Fruit fly (Drosophila melanogaster) whole organism, embryonic: ENCODE data around the gene Sirup.

Source experiments
- Ada2b ChIP-seq: fragments of 200-800 bp; sonication (Bioruptor generic); IDR thresholded peaks from 2 replicates; pipeline ENCODE4 v1.3.6; 2022; ENCODE audit warnings: missing biosample characterization, missing genetic modification characterization
- Adf1 ChIP-seq: fragments of 200-800 bp; sonication (Bioruptor generic); IDR thresholded peaks from 2 replicates; pipeline ENCODE4 v1.3.6; 2022; ENCODE audit warnings: missing biosample characterization, missing genetic modification characterization
- Bgb ChIP-seq: fragments of 200-800 bp; sonication (Bioruptor generic); IDR thresholded peaks from 2 replicates; pipeline ENCODE4 v1.3.6; 2022; ENCODE audit warnings: missing biosample characterization, missing genetic modification characterization; ENCODE audit not compliant: partially characterized antibody
- CG10267 ChIP-seq: fragments of 200-800 bp; sonication (Bioruptor generic); optimal IDR thresholded peaks from 2 replicates; lab custom pipeline; 2018; ENCODE audit warnings: missing biosample characterization, mild to moderate bottlenecking, missing genetic modification characterization, moderate library complexity
- CG10462 ChIP-seq: fragments of 200-800 bp; sonication (Bioruptor generic); optimal IDR thresholded peaks from 2 replicates; lab custom pipeline; 2016; ENCODE audit warnings: missing biosample characterization, missing genetic modification characterization
- CG11398 ChIP-seq: fragments of 200-800 bp; sonication (Bioruptor generic); optimal IDR thresholded peaks from 2 replicates; lab custom pipeline; 2016; ENCODE audit warnings: missing biosample characterization, missing genetic modification characterization
- CG14441 ChIP-seq: fragments of 200-800 bp; sonication (Bioruptor generic); IDR thresholded peaks from 2 replicates; pipeline ENCODE4 v1.3.6; 2022; ENCODE audit warnings: missing biosample characterization, missing genetic modification characterization
- CG1647 ChIP-seq: fragments of 200-800 bp; sonication (Bioruptor generic); optimal IDR thresholded peaks from 3 replicates; lab custom pipeline; 2016; ENCODE audit warnings: missing biosample characterization, missing genetic modification characterization
- CG16863 ChIP-seq: fragments of 200-800 bp; sonication (Bioruptor generic); optimal IDR thresholded peaks from 3 replicates; lab custom pipeline; 2016; ENCODE audit warnings: missing biosample characterization, missing genetic modification characterization
- CG17802 ChIP-seq: fragments of 200-800 bp; sonication (Bioruptor generic); optimal IDR thresholded peaks from 2 replicates; lab custom pipeline; 2018; ENCODE audit warnings: missing biosample characterization, mild to moderate bottlenecking, missing genetic modification characterization, moderate library complexity
- CG18476 ChIP-seq: fragments of 200-800 bp; sonication (Bioruptor generic); optimal IDR thresholded peaks from 2 replicates; lab custom pipeline; 2016; ENCODE audit warnings: missing biosample characterization, mild to moderate bottlenecking, missing genetic modification characterization
- CG2875 ChIP-seq: fragments of 200-800 bp; sonication (Bioruptor generic); optimal IDR thresholded peaks from 2 replicates; lab custom pipeline; 2017; ENCODE audit warnings: missing biosample characterization, mild to moderate bottlenecking, missing genetic modification characterization, missing genetic modification reagents
- CG32767 ChIP-seq: fragments of 200-800 bp; sonication (Bioruptor generic); IDR thresholded peaks from 2 replicates; pipeline ENCODE4 v1.3.6; 2022; ENCODE audit warnings: missing biosample characterization, missing genetic modification characterization
- CG5180 ChIP-seq: fragments of 200-800 bp; sonication (Bioruptor generic); optimal IDR thresholded peaks from 3 replicates; lab custom pipeline; 2017; ENCODE audit warnings: missing biosample characterization, missing genetic modification characterization, mild to moderate bottlenecking, moderate library complexity, missing genetic modification reagents
- CG6272 ChIP-seq: fragments of 200-800 bp; sonication (Bioruptor generic); IDR thresholded peaks from 2 replicates; pipeline ENCODE4 v1.3.6; 2022; ENCODE audit warnings: missing biosample characterization, missing genetic modification characterization
- CG7357 ChIP-seq: fragments of 200-800 bp; sonication (Bioruptor generic); IDR thresholded peaks from 3 replicates; pipeline ENCODE4 v1.3.6; 2022; ENCODE audit warnings: missing biosample characterization, missing genetic modification characterization
- CG7786 ChIP-seq: fragments of 200-800 bp; sonication (Bioruptor generic); optimal IDR thresholded peaks from 2 replicates; lab custom pipeline; 2016; ENCODE audit warnings: missing biosample characterization, missing genetic modification characterization
- CG7963 ChIP-seq: fragments of 200-800 bp; sonication (Bioruptor generic); IDR thresholded peaks from 3 replicates; pipeline ENCODE4 v1.3.6; 2022; ENCODE audit warnings: missing biosample characterization, missing genetic modification characterization; ENCODE audit not compliant: partially characterized antibody
- CG8478 ChIP-seq: fragments of >200 bp; optimal IDR thresholded peaks from 2 replicates; lab custom pipeline; 2018
- CG9609 ChIP-seq: fragments of 200-800 bp; sonication (Bioruptor generic); optimal IDR thresholded peaks from 3 replicates; lab custom pipeline; 2016; ENCODE audit warnings: missing biosample characterization, missing genetic modification characterization
- CG9727 ChIP-seq: fragments of 200-800 bp; sonication (Bioruptor generic); optimal IDR thresholded peaks from 3 replicates; lab custom pipeline; 2017; ENCODE audit warnings: missing biosample characterization, mild to moderate bottlenecking, missing genetic modification characterization
- Dek ChIP-seq: fragments of 200-800 bp; sonication (Bioruptor generic); optimal IDR thresholded peaks from 3 replicates; lab custom pipeline; 2019; ENCODE audit warnings: missing biosample characterization, mild to moderate bottlenecking, missing genetic modification characterization, moderate library complexity
- HLH3B ChIP-seq: fragments of 200-800 bp; sonication (Bioruptor generic); IDR thresholded peaks from 2 replicates; pipeline ENCODE4 v1.3.6; 2022; ENCODE audit warnings: missing biosample characterization, missing genetic modification characterization
- HLH54F ChIP-seq: fragments of 200-800 bp; sonication (Bioruptor generic); optimal IDR thresholded peaks from 3 replicates; lab custom pipeline; 2016; ENCODE audit warnings: missing biosample characterization, missing genetic modification characterization
- Med ChIP-seq: fragments of 200-800 bp; sonication (Bioruptor generic); peaks from one replicate; lab custom pipeline; 2016; ENCODE audit warnings: missing biosample characterization, missing genetic modification characterization, mild to moderate bottlenecking, inconsistent platforms, moderate library complexity
- Optix ChIP-seq: fragments of 200-800 bp; sonication (Bioruptor generic); IDR thresholded peaks from 3 replicates; pipeline ENCODE4 v1.3.6; 2022; ENCODE audit warnings: missing biosample characterization, missing genetic modification characterization
- Ravus ChIP-seq: fragments of 200-800 bp; sonication (Bioruptor generic); IDR thresholded peaks from 2 replicates; pipeline ENCODE4 v1.3.6; 2022; ENCODE audit warnings: missing biosample characterization, missing genetic modification characterization
- Spps ChIP-seq: fragments of 200-800 bp; sonication (Bioruptor generic); optimal IDR thresholded peaks from 2 replicates; lab custom pipeline; 2018; ENCODE audit warnings: missing biosample characterization, mild to moderate bottlenecking, missing genetic modification characterization
- Tbp ChIP-seq: fragments of >200 bp; optimal IDR thresholded peaks from 2 replicates; lab custom pipeline; 2018; ENCODE audit warnings: missing biosample characterization, missing genetic modification characterization
- al ChIP-seq: fragments of 200-800 bp; sonication (Bioruptor generic); IDR thresholded peaks from 2 replicates; pipeline ENCODE4 v1.3.6; 2022; ENCODE audit warnings: missing biosample characterization, missing genetic modification characterization
- btn ChIP-seq: fragments of 200-800 bp; sonication (Bioruptor generic); optimal IDR thresholded peaks from 2 replicates; lab custom pipeline; 2016; ENCODE audit warnings: missing biosample characterization, missing genetic modification characterization
- cg ChIP-seq: fragments of 200-800 bp; sonication (Bioruptor generic); optimal IDR thresholded peaks from 3 replicates; lab custom pipeline; 2019; ENCODE audit warnings: missing biosample characterization, mild to moderate bottlenecking, missing genetic modification characterization, moderate library complexity
- ci ChIP-seq: fragments of 200-800 bp; sonication (Bioruptor generic); IDR thresholded peaks from 3 replicates; pipeline ENCODE4 v1.3.6; 2022; ENCODE audit warnings: missing biosample characterization, missing genetic modification characterization
- dati ChIP-seq: fragments of 200-800 bp; sonication (Bioruptor generic); IDR thresholded peaks from 2 replicates; pipeline ENCODE4 v1.3.6; 2022; ENCODE audit warnings: missing biosample characterization, missing genetic modification characterization
- dmrt11E ChIP-seq: fragments of 200-800 bp; sonication (Bioruptor generic); optimal IDR thresholded peaks from 3 replicates; lab custom pipeline; 2018; ENCODE audit warnings: missing biosample characterization, mild to moderate bottlenecking, missing genetic modification characterization, moderate library complexity
- dysf ChIP-seq: fragments of 200-800 bp; sonication (Bioruptor generic); IDR thresholded peaks from 3 replicates; pipeline ENCODE4 v1.3.6; 2022; ENCODE audit warnings: missing biosample characterization, missing genetic modification characterization
- fd64A ChIP-seq: fragments of 200-800 bp; sonication (Bioruptor generic); optimal IDR thresholded peaks from 3 replicates; lab custom pipeline; 2018; ENCODE audit warnings: missing biosample characterization, mild to moderate bottlenecking, missing genetic modification characterization
- gfzf ChIP-seq: fragments of 200-800 bp; sonication (Bioruptor generic); optimal IDR thresholded peaks from 2 replicates; lab custom pipeline; 2016; ENCODE audit warnings: missing biosample characterization, mild to moderate bottlenecking, missing genetic modification characterization, moderate library complexity
- gro ChIP-seq: fragments of 200-800 bp; sonication (Bioruptor generic); optimal IDR thresholded peaks from 2 replicates; lab custom pipeline; 2016; ENCODE audit warnings: missing biosample characterization, missing genetic modification characterization
- her ChIP-seq: fragments of 200-800 bp; sonication (Bioruptor generic); optimal IDR thresholded peaks from 2 replicates; lab custom pipeline; 2016; ENCODE audit warnings: missing biosample characterization, missing genetic modification characterization
- kay ChIP-seq: fragments of 200-800 bp; sonication (Bioruptor generic); optimal IDR thresholded peaks from 2 replicates; lab custom pipeline; 2016; ENCODE audit warnings: missing biosample characterization, missing genetic modification characterization
- ken ChIP-seq: fragments of 200-800 bp; sonication (Bioruptor generic); IDR thresholded peaks from 3 replicates; pipeline ENCODE4 v1.3.6; 2022; ENCODE audit warnings: missing biosample characterization, missing genetic modification characterization
- lola ChIP-seq, 3 experiments: fragments of >200 bp in 2 of 3; fragments of 200-800 bp in 1 of 3; sonication (Bioruptor generic) in 1 of 3; optimal IDR thresholded peaks; 2 replicates each; lab custom pipeline; 2017 to 2019; ENCODE audit warnings: missing biosample characterization in 3 of 3, missing genetic modification characterization in 3 of 3, mild to moderate bottlenecking in 1 of 3, moderate library complexity in 1 of 3
- mam ChIP-seq: fragments of 200-800 bp; sonication (Bioruptor generic); optimal IDR thresholded peaks from 3 replicates; lab custom pipeline; 2016; ENCODE audit warnings: missing biosample characterization, missing genetic modification characterization
- odd ChIP-seq: fragments of 200-800 bp; sonication (Bioruptor generic); optimal IDR thresholded peaks from 2 replicates; lab custom pipeline; 2017; ENCODE audit warnings: missing biosample characterization, mild to moderate bottlenecking, missing genetic modification characterization
- p53 ChIP-seq: fragments of 200-800 bp; sonication (Bioruptor generic); optimal IDR thresholded peaks from 2 replicates; lab custom pipeline; 2016; ENCODE audit warnings: missing biosample characterization, missing genetic modification characterization
- row ChIP-seq: fragments of 200-800 bp; sonication (Bioruptor generic); IDR thresholded peaks from 3 replicates; pipeline ENCODE4 v1.3.6; 2022; ENCODE audit warnings: missing biosample characterization, missing genetic modification characterization
- so ChIP-seq: fragments of 200-800 bp; sonication (Bioruptor generic); IDR thresholded peaks from 3 replicates; pipeline ENCODE4 v1.3.6; 2022; ENCODE audit warnings: missing biosample characterization, missing genetic modification characterization
- tna ChIP-seq: fragments of 200-800 bp; sonication (Bioruptor generic); IDR thresholded peaks from 2 replicates; pipeline ENCODE4 v1.3.6; 2022; ENCODE audit warnings: missing biosample characterization, missing genetic modification characterization; ENCODE audit not compliant: partially characterized antibody
- tup ChIP-seq: fragments of 200-800 bp; sonication (Bioruptor generic); optimal IDR thresholded peaks from 2 replicates; lab custom pipeline; 2016; ENCODE audit warnings: missing biosample characterization, mild to moderate bottlenecking, missing genetic modification characterization, moderate library complexity
- tx ChIP-seq: fragments of 200-800 bp; sonication (Bioruptor generic); optimal IDR thresholded peaks from 2 replicates; lab custom pipeline; 2016; ENCODE audit warnings: missing biosample characterization, missing genetic modification characterization
- z ChIP-seq: fragments of 200-800 bp; sonication (Bioruptor generic); IDR thresholded peaks from 3 replicates; pipeline ENCODE4 v1.3.6; 2022; ENCODE audit warnings: missing biosample characterization, missing genetic modification characterization

Gene Sirup

dm6 chr2L:7991391-7991876, 7.2 kb upstream of the Sirup start (continued):
- TF ChIP-seq HLH3B (GFP tag; lab: Robert Waterston, UW) (no peak), fd64A (GFP tag; lab: Kevin White, UChicago) (no peak), Tbp (GFP tag; lab: Kevin White, UChicago) (no peak), Ravus (no peak), gro (no peak), z (GFP tag; lab: Robert Waterston, UW) (no peak), CG32767 (GFP tag; lab: Robert Waterston, UW) (no peak), odd (GFP tag; lab: Kevin White, UChicago) (no peak), tna (no peak), cg (GFP tag; lab: Kevin White, UChicago) (no peak), CG10267 (no peak), al (GFP tag; lab: Robert Waterston, UW) (no peak), Med (GFP tag; lab: Kevin White, UChicago) (peak; percentile 86), CG18476 (GFP tag; lab: Kevin White, UChicago) (no peak), Dek (tag; lab: Kevin White, UChicago) (no peak), lola (GFP tag; optimal IDR thresholded peaks at IDR 0.05; lab: Kevin White, UChicago) (no peak), Ada2b (GFP tag; lab: Robert Waterston, UW) (no peak), CG8478 (lab: Kevin White, UChicago) (no peak), CG9609 (no peak), row (no peak), dati (GFP tag; lab: Robert Waterston, UW) (no peak), ci (GFP tag; lab: Robert Waterston, UW) (peak; percentile 40; the same call in 2 of the 3 replicates), CG10462 (GFP tag; lab: Kevin White, UChicago) (peak; percentile 69), HLH54F (GFP tag; lab: Kevin White, UChicago) (no peak), gfzf (GFP tag; lab: Kevin White, UChicago) (no peak), CG11398 (no peak), CG6272 (GFP tag; lab: Robert Waterston, UW) (no peak), her (GFP tag; lab: Kevin White, UChicago) (no peak), CG7963 (GFP tag; lab: Robert Waterston, UW) (0 out of 3 replicates have a peak, but pooled peaks have one; percentile 24), kay (GFP tag; lab: Kevin White, UChicago) (no peak), CG1647 (no peak), so (GFP tag; lab: Robert Waterston, UW) (0 out of 3 replicates have a peak, but pooled peaks have one; percentile 38), CG14441 (GFP tag; lab: Robert Waterston, UW) (no peak), CG9727 (GFP tag; lab: Kevin White, UChicago) (no peak), dmrt11E (tag; lab: Kevin White, UChicago) (no peak), mam (GFP tag; lab: Kevin White, UChicago) (no peak), CG2875 (GFP tag; lab: Kevin White, UChicago) (no peak), Adf1 (GFP tag; lab: Robert Waterston, UW) (no peak; the same call in 1 of the 2 replicates), tx (GFP tag; lab: Kevin White, UChicago) (no peak), CG7357 (GFP tag; lab: Robert Waterston, UW) (no peak), dysf (GFP tag; lab: Robert Waterston, UW) (no peak), ken (peak; percentile 42; the same call in 1 of the 3 replicates), Bgb (no peak; the same call in 1 of the 2 replicates), CG16863 (no peak), CG17802 (tag; lab: Kevin White, UChicago) (no peak), CG7786 (GFP tag; lab: Kevin White, UChicago) (no peak), CG5180 (GFP tag; lab: Kevin White, UChicago) (no peak), Spps (tag; lab: Kevin White, UChicago) (no peak), Optix (GFP tag; lab: Robert Waterston, UW) (no peak), btn (no peak), tup (no peak), p53 (GFP tag; lab: Kevin White, UChicago) (no peak)
